Worm (Caenorhabditis elegans): ENCODE results near the gene bgal-1.

The bgal-1 gene

DNA sequence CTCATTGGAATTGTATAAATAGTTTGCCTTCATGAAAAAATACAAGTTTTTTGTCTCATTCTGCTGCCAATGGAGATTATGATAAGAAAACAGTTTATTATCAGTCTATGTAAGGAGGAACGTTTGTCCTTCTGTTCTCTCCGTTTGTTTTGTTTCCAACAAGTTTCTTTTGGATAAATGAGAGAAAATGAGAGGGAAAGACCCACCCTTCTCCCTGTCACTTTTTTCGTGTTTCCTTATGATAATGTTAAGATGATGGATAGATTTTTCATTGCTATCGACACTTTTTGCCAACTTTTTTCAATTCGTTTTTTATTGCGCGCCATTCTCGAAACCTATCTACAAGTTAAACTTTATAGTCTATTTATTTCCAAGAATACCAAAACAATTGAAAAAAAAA is 5.4 kb upstream of the bgal-1 start:
- TF ChIP-seq blmp-1 (tag; optimal IDR thresholded peaks at IDR 0.05; ENCODE audit: insufficient read depth) (peak; percentile 53), peb-1 (tag; optimal IDR thresholded peaks at IDR 0.05) (no peak)

ce11 chrV:11228653-11229173 is 2.9 kb upstream of the bgal-1 start, which contains the start of gene pqn-70:
Gene pqn-70, minus strand, starts transcription at chrV:11228703.
- peak in 1 of 2 experiments; percentile 23 for TF ChIP-seq mdl-1 (tag; optimal IDR thresholded peaks at IDR 0.05)
- TF ChIP-seq elt-1 (tag; optimal IDR thresholded peaks at IDR 0.05), result no peak
- no peak for TF ChIP-seq skn-1 (tag; optimal IDR thresholded peaks at IDR 0.05)
- TF ChIP-seq mbf-1 (tag; optimal IDR thresholded peaks at IDR 0.05), result no peak
- TF ChIP-seq nhr-77 (tag; optimal IDR thresholded peaks at IDR 0.05), result no peak
- peak; percentile 87 for TF ChIP-seq sma-9 (GFP tag; optimal IDR thresholded peaks at IDR 0.05)
- TF ChIP-seq sma-9 (tag; optimal IDR thresholded peaks at IDR 0.05), result no peak
- peak; percentile 83 for TF ChIP-seq sem-4 (tag; optimal IDR thresholded peaks at IDR 0.05)
- TF ChIP-seq ztf-4 (tag; optimal IDR thresholded peaks at IDR 0.05), result peak; percentile 59
- peak; percentile 81 for TF ChIP-seq nhr-129 (tag; optimal IDR thresholded peaks at IDR 0.05)
- peak; percentile 86 for TF ChIP-seq sma-3 (GFP tag; optimal IDR thresholded peaks at IDR 0.05)
- TF ChIP-seq ZK546.5 (tag; optimal IDR thresholded peaks at IDR 0.05), result no peak
- no peak for TF ChIP-seq lin-39 (tag; optimal IDR thresholded peaks at IDR 0.05)
- no peak for TF ChIP-seq aly-2 (tag; optimal IDR thresholded peaks at IDR 0.05)
- no peak for TF ChIP-seq ztf-11 (tag; optimal IDR thresholded peaks at IDR 0.05)
- TF ChIP-seq mab-5 (tag; optimal IDR thresholded peaks at IDR 0.05), result peak; percentile 71
- TF ChIP-seq nhr-6 (tag; optimal IDR thresholded peaks at IDR 0.05), result peak; percentile 40
- no peak for TF ChIP-seq unc-39 (tag; optimal IDR thresholded peaks at IDR 0.05)
- no peak for TF ChIP-seq peb-1 (tag; optimal IDR thresholded peaks at IDR 0.05)
- peak; percentile 82 for TF ChIP-seq nhr-25 (tag; optimal IDR thresholded peaks at IDR 0.05)
- TF ChIP-seq F13H6.1 (tag; optimal IDR thresholded peaks at IDR 0.05), result peak; percentile 84
- peak; percentile 92 for TF ChIP-seq C34F6.9 (tag; optimal IDR thresholded peaks at IDR 0.05)
- TF ChIP-seq crh-2 (tag; optimal IDR thresholded peaks at IDR 0.05), result peak; percentile 89
- peak; percentile 29 for TF ChIP-seq Y55F3AM.14 (GFP tag; optimal IDR thresholded peaks at IDR 0.05)
- peak; percentile 78 for TF ChIP-seq gmeb-1 (tag; optimal IDR thresholded peaks at IDR 0.05)
- peak; percentile 71 for TF ChIP-seq snpc-4 (tag; optimal IDR thresholded peaks at IDR 0.05)
- TF ChIP-seq elt-3 (tag; optimal IDR thresholded peaks at IDR 0.05), result no peak
- no peak for TF ChIP-seq nhr-11 (tag; optimal IDR thresholded peaks at IDR 0.05)
- TF ChIP-seq fos-1 (tag; optimal IDR thresholded peaks at IDR 0.05), result peak; percentile 55
- TF ChIP-seq nhr-21 (tag; optimal IDR thresholded peaks at IDR 0.05), result peak; percentile 85
- TF ChIP-seq ama-1 (optimal IDR thresholded peaks at IDR 0.05), result peak; percentile 37
- peak; percentile 45 for TF ChIP-seq egl-27 (tag; optimal IDR thresholded peaks at IDR 0.05)
- no peak for TF ChIP-seq unc-62 (GFP tag; optimal IDR thresholded peaks at IDR 0.05)
- TF ChIP-seq unc-55 (GFP tag; optimal IDR thresholded peaks at IDR 0.05), result peak; percentile 91
- peak; percentile 78 for TF ChIP-seq ceh-82 (tag; optimal IDR thresholded peaks at IDR 0.05)
- TF ChIP-seq R02D3.7 (tag; optimal IDR thresholded peaks at IDR 0.05), result no peak
- no peak for TF ChIP-seq nhr-10 (tag; optimal IDR thresholded peaks at IDR 0.05)
- peak; percentile 91 for TF ChIP-seq lin-11 (tag; optimal IDR thresholded peaks at IDR 0.05)
- TF ChIP-seq nhr-237 (tag; optimal IDR thresholded peaks at IDR 0.05), result no peak
- no peak for TF ChIP-seq dmd-4 (tag; optimal IDR thresholded peaks at IDR 0.05)
- peak; percentile 57 for TF ChIP-seq zag-1 (tag; optimal IDR thresholded peaks at IDR 0.05)
- TF ChIP-seq alr-1 (tag; optimal IDR thresholded peaks at IDR 0.05), result no peak
- TF ChIP-seq nhr-12 (tag; optimal IDR thresholded peaks at IDR 0.05), result peak; percentile 9
- no peak for TF ChIP-seq ztf-1 (GFP tag; conservative IDR thresholded peaks at IDR 0.05)
- peak; percentile 67 to 92 for TF ChIP-seq lsy-2 (tag; optimal IDR thresholded peaks at IDR 0.05)
- TF ChIP-seq nhr-23 (tag; optimal IDR thresholded peaks at IDR 0.05), result no peak
- peak; percentile 83 for TF ChIP-seq lin-13 (GFP tag; optimal IDR thresholded peaks at IDR 0.05)
- no peak for TF ChIP-seq ceh-16 (tag; optimal IDR thresholded peaks at IDR 0.05)
- peak; percentile 77 for TF ChIP-seq blmp-1 (tag; optimal IDR thresholded peaks at IDR 0.05; ENCODE audit: insufficient read depth)

Data from whole organism, L2 larva.